Worm (Caenorhabditis elegans) whole organism, L2 larva: ENCODE measurements around the gene C38C10.3.

Experiments used
- C34F6.9 ChIP-seq: fragments of 150-350 bp; optimal IDR thresholded peaks from 2 replicates; lab custom pipeline; 2014; ENCODE audit warnings: missing biosample characterization, missing genetic modification characterization
- F13H6.1 ChIP-seq: sonication (generic microtip); optimal IDR thresholded peaks from 2 replicates; lab custom pipeline; 2016; ENCODE audit warnings: missing genetic modification characterization, missing compliant biosample characterization
- R02D3.7 ChIP-seq: fragments of 150-350 bp; optimal IDR thresholded peaks from 2 replicates; lab custom pipeline; 2014; ENCODE audit warnings: missing biosample characterization, missing genetic modification characterization
- Y55F3AM.14 ChIP-seq: fragments of 200-800 bp; sonication (Bioruptor generic); optimal IDR thresholded peaks from 2 replicates; lab custom pipeline; 2018; ENCODE audit warnings: mild to moderate bottlenecking, missing genetic modification characterization, missing compliant biosample characterization
- ZK546.5 ChIP-seq: sonication (generic microtip); optimal IDR thresholded peaks from 2 replicates; lab custom pipeline; 2017; ENCODE audit warnings: missing biosample characterization, missing genetic modification characterization
- alr-1 ChIP-seq: fragments of 150-350 bp; optimal IDR thresholded peaks from 2 replicates; lab custom pipeline; 2014; ENCODE audit warnings: missing biosample characterization, missing genetic modification characterization
- aly-2 ChIP-seq: fragments of 150-350 bp; optimal IDR thresholded peaks from 2 replicates; lab custom pipeline; 2014; ENCODE audit warnings: missing biosample characterization, missing genetic modification characterization
- ama-1 ChIP-seq: fragments of 150-350 bp; optimal IDR thresholded peaks from 2 replicates; lab custom pipeline; 2018; ENCODE audit warnings: inconsistent platforms
- blmp-1 ChIP-seq: sonication (generic microtip); optimal IDR thresholded peaks from 2 replicates; lab custom pipeline; 2017; ENCODE audit warnings: missing genetic modification characterization, mild to moderate bottlenecking, missing compliant biosample characterization, antibody characterized with exemption, moderate library complexity; ENCODE audit not compliant: insufficient read depth
- ceh-16 ChIP-seq: fragments of 150-350 bp; optimal IDR thresholded peaks from 2 replicates; lab custom pipeline; 2014; ENCODE audit warnings: missing biosample characterization, missing genetic modification characterization
- ceh-82 ChIP-seq: fragments of 150-350 bp; optimal IDR thresholded peaks from 2 replicates; lab custom pipeline; 2014; ENCODE audit warnings: missing biosample characterization, missing genetic modification characterization
- crh-2 ChIP-seq: sonication (generic microtip); optimal IDR thresholded peaks from 2 replicates; lab custom pipeline; 2017; ENCODE audit warnings: missing biosample characterization, missing genetic modification characterization
- dmd-4 ChIP-seq: sonication (generic microtip); optimal IDR thresholded peaks from 2 replicates; lab custom pipeline; 2017; ENCODE audit warnings: missing biosample characterization, missing genetic modification characterization
- egl-27 ChIP-seq: sonication (generic microtip); optimal IDR thresholded peaks from 3 replicates; lab custom pipeline; 2017; ENCODE audit warnings: missing biosample characterization, missing genetic modification reagents, missing genetic modification characterization
- elt-3 ChIP-seq: sonication (generic microtip); optimal IDR thresholded peaks from 2 replicates; lab custom pipeline; 2017; ENCODE audit warnings: missing biosample characterization, missing genetic modification characterization
- fos-1 ChIP-seq: fragments of 150-350 bp; optimal IDR thresholded peaks from 2 replicates; lab custom pipeline; 2014; ENCODE audit warnings: missing biosample characterization, missing genetic modification characterization
- gmeb-1 ChIP-seq: fragments of 150-350 bp; optimal IDR thresholded peaks from 2 replicates; lab custom pipeline; 2014; ENCODE audit warnings: missing biosample characterization, missing genetic modification characterization
- lin-11 ChIP-seq: fragments of 150-350 bp; sonication (generic microtip); optimal IDR thresholded peaks from 2 replicates; lab custom pipeline; 2014; ENCODE audit warnings: missing biosample characterization, missing genetic modification characterization, inconsistent platforms, mixed read lengths
- lin-13 ChIP-seq: fragments of 150-350 bp; optimal IDR thresholded peaks from 2 replicates; lab custom pipeline; 2014; ENCODE audit warnings: missing biosample characterization, missing genetic modification reagents, missing genetic modification characterization
- lin-39 ChIP-seq: fragments of 150-350 bp; optimal IDR thresholded peaks from 2 replicates; lab custom pipeline; 2014; ENCODE audit warnings: missing biosample characterization, missing genetic modification reagents, missing genetic modification characterization
- lsy-2 ChIP-seq, 2 experiments: fragments of 150-350 bp in 1 of 2; sonication (generic microtip) in 1 of 2; optimal IDR thresholded peaks; 2 replicates each; lab custom pipeline; 2014 to 2017; ENCODE audit warnings: missing biosample characterization in 2 of 2, missing genetic modification characterization in 2 of 2
- mbf-1 ChIP-seq: sonication (generic microtip); optimal IDR thresholded peaks from 2 replicates; lab custom pipeline; 2017; ENCODE audit warnings: missing biosample characterization, missing genetic modification characterization
- mdl-1 ChIP-seq, 2 experiments: fragments of 150-350 bp in 1 of 2; sonication (generic microtip) in 1 of 2; optimal IDR thresholded peaks; 2 replicates each; lab custom pipeline; 2017; ENCODE audit warnings: missing biosample characterization in 2 of 2, missing genetic modification characterization in 2 of 2
- nhr-10 ChIP-seq: sonication (generic microtip); optimal IDR thresholded peaks from 2 replicates; lab custom pipeline; 2017; ENCODE audit warnings: missing biosample characterization, missing genetic modification characterization
- nhr-11 ChIP-seq: fragments of 150-350 bp; optimal IDR thresholded peaks from 2 replicates; lab custom pipeline; 2014; ENCODE audit warnings: missing biosample characterization, missing genetic modification characterization
- nhr-12 ChIP-seq: fragments of 150-350 bp; optimal IDR thresholded peaks from 2 replicates; lab custom pipeline; 2014; ENCODE audit warnings: missing biosample characterization, missing genetic modification characterization
- nhr-129 ChIP-seq: fragments of 150-350 bp; optimal IDR thresholded peaks from 2 replicates; lab custom pipeline; 2014; ENCODE audit warnings: missing biosample characterization, missing genetic modification characterization
- nhr-21 ChIP-seq: fragments of 150-350 bp; optimal IDR thresholded peaks from 2 replicates; lab custom pipeline; 2014; ENCODE audit warnings: missing biosample characterization, missing genetic modification characterization
- nhr-23 ChIP-seq: fragments of 150-350 bp; optimal IDR thresholded peaks from 2 replicates; lab custom pipeline; 2014; ENCODE audit warnings: missing biosample characterization, missing genetic modification reagents, missing genetic modification characterization
- nhr-237 ChIP-seq: fragments of 150-350 bp; optimal IDR thresholded peaks from 2 replicates; lab custom pipeline; 2014; ENCODE audit warnings: missing biosample characterization, missing genetic modification characterization
- nhr-25 ChIP-seq: fragments of 150-350 bp; sonication (generic microtip); optimal IDR thresholded peaks from 3 replicates; lab custom pipeline; 2014; ENCODE audit warnings: missing biosample characterization, missing genetic modification characterization
- nhr-6 ChIP-seq: fragments of 150-350 bp; optimal IDR thresholded peaks from 2 replicates; lab custom pipeline; 2014; ENCODE audit warnings: missing biosample characterization, missing genetic modification characterization
- nhr-77 ChIP-seq: fragments of 150-350 bp; optimal IDR thresholded peaks from 2 replicates; lab custom pipeline; 2014; ENCODE audit warnings: missing biosample characterization, missing genetic modification characterization
- peb-1 ChIP-seq: fragments of 150-350 bp; optimal IDR thresholded peaks from 2 replicates; lab custom pipeline; 2014; ENCODE audit warnings: missing biosample characterization, missing genetic modification characterization
- sem-4 ChIP-seq: fragments of 150-350 bp; optimal IDR thresholded peaks from 2 replicates; lab custom pipeline; 2014; ENCODE audit warnings: missing biosample characterization, missing genetic modification reagents, missing genetic modification characterization
- skn-1 ChIP-seq: sonication (generic microtip); optimal IDR thresholded peaks from 2 replicates; lab custom pipeline; 2017; ENCODE audit warnings: missing biosample characterization, missing genetic modification characterization
- sma-3 ChIP-seq: sonication (generic microtip); optimal IDR thresholded peaks from 2 replicates; lab custom pipeline; 2016; ENCODE audit warnings: missing genetic modification reagents, missing genetic modification characterization, missing compliant biosample characterization
- sma-9 ChIP-seq, 2 experiments: fragments of 150-350 bp in 1 of 2; sonication (generic microtip) in 1 of 2; optimal IDR thresholded peaks; 2 replicates each; lab custom pipeline; 2014 to 2016; ENCODE audit warnings: missing genetic modification characterization in 2 of 2, mild to moderate bottlenecking in 1 of 2, missing biosample characterization in 1 of 2, missing compliant biosample characterization in 1 of 2, missing genetic modification reagents in 1 of 2, moderate library complexity in 1 of 2
- snpc-4 ChIP-seq: fragments of 150-350 bp; optimal IDR thresholded peaks from 2 replicates; lab custom pipeline; 2014; ENCODE audit warnings: missing biosample characterization, missing genetic modification characterization
- unc-39 ChIP-seq: fragments of 150-350 bp; optimal IDR thresholded peaks from 2 replicates; lab custom pipeline; 2014; ENCODE audit warnings: missing biosample characterization, missing genetic modification characterization
- unc-55 ChIP-seq: fragments of 150-350 bp; sonication (generic microtip); optimal IDR thresholded peaks from 3 replicates; lab custom pipeline; 2014; ENCODE audit warnings: missing biosample characterization, missing genetic modification reagents, missing genetic modification characterization
- unc-62 ChIP-seq: fragments of 150-350 bp; optimal IDR thresholded peaks from 2 replicates; lab custom pipeline; 2014; ENCODE audit warnings: missing biosample characterization, missing genetic modification reagents, missing genetic modification characterization
- zag-1 ChIP-seq: fragments of 150-350 bp; optimal IDR thresholded peaks from 2 replicates; lab custom pipeline; 2014; ENCODE audit warnings: missing biosample characterization, missing genetic modification characterization
- ztf-1 ChIP-seq: fragments of 200-800 bp; sonication (Bioruptor generic); conservative IDR thresholded peaks from 2 replicates; pipeline ENCODE4 v1.3.6; 2022; ENCODE audit warnings: missing genetic modification characterization, missing compliant biosample characterization
- ztf-11 ChIP-seq: sonication (generic microtip); optimal IDR thresholded peaks from 2 replicates; lab custom pipeline; 2017; ENCODE audit warnings: missing biosample characterization, missing genetic modification characterization
- ztf-4 ChIP-seq: fragments of 150-350 bp; optimal IDR thresholded peaks from 2 replicates; lab custom pipeline; 2014; ENCODE audit warnings: missing biosample characterization, missing genetic modification characterization

C38C10.3 gene

DNA sequence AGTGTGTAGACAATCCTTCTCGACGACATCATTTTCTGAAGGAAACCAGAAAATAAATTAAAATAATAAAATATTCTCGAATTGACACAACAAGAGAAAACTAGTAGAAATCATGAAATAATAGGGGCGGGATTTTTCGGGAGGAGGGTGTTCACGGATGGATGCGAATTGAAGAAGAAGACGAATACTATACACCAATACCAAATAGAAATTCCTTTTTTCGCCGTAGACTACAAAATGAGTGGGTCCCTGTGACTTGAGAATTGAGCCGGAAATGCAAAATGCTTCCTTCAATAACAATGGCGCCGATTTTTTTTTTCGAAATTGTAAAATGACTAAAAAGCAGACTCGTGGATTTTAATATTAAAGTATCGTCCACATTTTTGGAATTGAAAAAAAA lies 15.6 kb upstream of the C38C10.3 start, which contains the start of gene nlp-48:
Gene nlp-48, minus strand, starts transcription at position 101 of the 400 bp plus-strand sequence.
- TF ChIP-seq unc-55 (GFP tag; lab: Kevin White, UChicago): no peak
- TF ChIP-seq dmd-4 (tag; lab: Kevin White, UChicago): no peak
- no peak for TF ChIP-seq lin-39
- TF ChIP-seq zag-1: no peak
- TF ChIP-seq fos-1 (tag; lab: Kevin White, UChicago): no peak
- TF ChIP-seq nhr-11 (tag; lab: Kevin White, UChicago): no peak
- no peak for TF ChIP-seq ztf-1 (GFP tag; lab: Robert Waterston, UW)
- no peak for TF ChIP-seq mbf-1 (tag; lab: Kevin White, UChicago)
- TF ChIP-seq F13H6.1: no peak
- TF ChIP-seq sma-3: no peak
- TF ChIP-seq elt-3 (tag; lab: Kevin White, UChicago): no peak
- TF ChIP-seq nhr-25 (tag; lab: Kevin White, UChicago): no peak
- TF ChIP-seq unc-62 (GFP tag; lab: Kevin White, UChicago): no peak
- no peak for TF ChIP-seq nhr-10

DNA sequence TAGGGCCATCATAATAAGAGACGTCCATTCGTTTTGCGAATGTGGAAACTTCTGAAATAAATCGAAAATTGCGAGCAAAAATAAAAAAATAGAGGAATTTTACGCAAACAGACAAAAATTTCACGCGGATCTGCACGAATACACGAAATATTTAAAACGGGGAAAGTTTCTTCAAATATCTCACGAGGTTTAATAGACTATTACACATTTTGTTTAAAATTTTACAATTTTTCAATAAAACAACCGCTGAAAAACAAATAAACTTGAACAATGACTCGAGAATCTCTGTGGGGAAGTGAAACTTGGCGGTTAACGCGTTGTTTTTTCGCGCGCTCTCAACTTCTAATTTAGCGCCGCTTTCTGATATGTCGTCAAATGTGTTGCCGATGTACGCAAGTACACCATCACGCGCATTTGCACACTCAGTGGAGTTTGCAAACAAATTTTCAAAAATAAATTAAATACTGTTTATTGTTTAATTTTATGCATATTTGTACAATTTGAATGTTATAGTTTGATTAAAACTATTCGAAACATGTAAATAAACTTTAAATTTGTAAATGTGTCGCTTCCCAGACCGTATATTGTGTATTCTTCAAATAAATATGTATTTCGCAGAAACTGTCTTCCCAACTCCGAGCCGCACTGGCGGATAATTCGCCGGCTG lies 7.8 kb upstream of the C38C10.3 start, which contains the start of the genes gpr-2 and rgr-1:
Gene gpr-2, minus strand, starts transcription at position 51 of the 667 bp plus-strand sequence.
Gene rgr-1, plus strand, starts transcription at position 617 of the 667 bp plus-strand sequence.
- TF ChIP-seq lsy-2 (tag; optimal IDR thresholded peaks at IDR 0.05; lab: Kevin White, UChicago) (peak in 1 of 2 experiments; percentile 33), elt-3 (tag; lab: Kevin White, UChicago) (no peak), gmeb-1 (peak; percentile 82), lin-13 (GFP tag; lab: Kevin White, UChicago) (peak; percentile 11), lin-11 (peak; percentile 12), nhr-129 (tag; lab: Kevin White, UChicago) (peak; percentile 32), unc-55 (GFP tag; lab: Kevin White, UChicago) (peak; percentile 52), dmd-4 (tag; lab: Kevin White, UChicago) (no peak)
- TF ChIP-seq, all 48 proteins: peak for 6

DNA sequence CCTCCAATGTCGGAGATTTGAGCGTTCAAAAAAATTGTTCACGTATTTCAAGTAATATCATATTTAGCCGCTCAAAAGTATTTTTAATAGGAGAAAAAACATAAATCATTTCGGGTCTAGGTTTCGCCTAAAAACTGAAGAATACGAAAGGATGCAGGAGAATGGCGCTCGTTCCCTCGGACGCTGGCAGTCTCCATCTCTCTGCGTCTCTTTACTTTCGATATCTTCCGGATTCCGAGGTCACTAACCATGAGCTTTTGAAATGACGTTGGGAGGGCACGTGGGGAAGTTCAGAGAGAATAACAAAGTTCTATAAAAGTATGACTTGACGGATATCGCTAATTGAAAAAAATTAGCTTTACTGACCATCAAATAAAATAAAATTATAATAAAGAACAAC lies 5.5 kb upstream of the C38C10.3 start:
- TF ChIP-seq ztf-1 (GFP tag; lab: Robert Waterston, UW): no peak
- TF ChIP-seq snpc-4 (tag; lab: Kevin White, UChicago): no peak
- TF ChIP-seq crh-2 (tag; lab: Kevin White, UChicago): peak; percentile 12
- TF ChIP-seq blmp-1 (tag; lab: Kevin White, UChicago): no peak
- TF ChIP-seq F13H6.1: no peak
- no peak for TF ChIP-seq unc-39 (tag; lab: Kevin White, UChicago)
- no peak for TF ChIP-seq ceh-16 (tag; lab: Kevin White, UChicago)
- no peak for TF ChIP-seq sem-4
- no peak for TF ChIP-seq nhr-6 (tag; lab: Kevin White, UChicago)
- no peak for TF ChIP-seq zag-1
- TF ChIP-seq unc-55 (GFP tag; lab: Kevin White, UChicago): peak; percentile 14
- TF ChIP-seq nhr-77 (tag; lab: Kevin White, UChicago): no peak
- no peak for TF ChIP-seq egl-27
- no peak for TF ChIP-seq nhr-10
- TF ChIP-seq Y55F3AM.14 (GFP tag; lab: Kevin White, UChicago): no peak
- TF ChIP-seq lsy-2 (tag; optimal IDR thresholded peaks at IDR 0.05; lab: Kevin White, UChicago): peak in 1 of 2 experiments; percentile 58
- no peak for TF ChIP-seq skn-1
- no peak for TF ChIP-seq ZK546.5
- TF ChIP-seq mbf-1 (tag; lab: Kevin White, UChicago): no peak
- TF ChIP-seq elt-3 (tag; lab: Kevin White, UChicago): no peak
- no peak for TF ChIP-seq nhr-12
- no peak for TF ChIP-seq fos-1 (tag; lab: Kevin White, UChicago)
- no peak for TF ChIP-seq ztf-4
- TF ChIP-seq nhr-21: no peak
- TF ChIP-seq nhr-11 (tag; lab: Kevin White, UChicago): no peak
- no peak for TF ChIP-seq peb-1 (tag; lab: Kevin White, UChicago)
- peak; percentile 38 for TF ChIP-seq nhr-129 (tag; lab: Kevin White, UChicago)
- TF ChIP-seq ceh-82 (tag; lab: Kevin White, UChicago): no peak
- TF ChIP-seq lin-13 (GFP tag; lab: Kevin White, UChicago): no peak
- no peak for TF ChIP-seq C34F6.9 (tag; lab: Kevin White, UChicago)
- TF ChIP-seq lin-39: no peak
- peak; percentile 1 for TF ChIP-seq sma-9 (GFP tag; optimal IDR thresholded peaks at IDR 0.05; lab: Kevin White, UChicago)
- no peak for TF ChIP-seq sma-9 (tag; optimal IDR thresholded peaks at IDR 0.05; lab: Kevin White, UChicago)
- no peak for TF ChIP-seq nhr-25 (tag; lab: Kevin White, UChicago)
- no peak for TF ChIP-seq unc-62 (GFP tag; lab: Kevin White, UChicago)
- TF ChIP-seq gmeb-1: no peak
- TF ChIP-seq R02D3.7: no peak
- TF ChIP-seq alr-1 (tag; lab: Kevin White, UChicago): no peak
- TF ChIP-seq nhr-23 (tag; lab: Kevin White, UChicago): no peak
- TF ChIP-seq dmd-4 (tag; lab: Kevin White, UChicago): no peak
- TF ChIP-seq ama-1: no peak
- TF ChIP-seq ztf-11 (tag; lab: Kevin White, UChicago): no peak
- no peak for TF ChIP-seq nhr-237 (tag; lab: Kevin White, UChicago)
- peak; percentile 22 to 67 for TF ChIP-seq mdl-1 (tag; optimal IDR thresholded peaks at IDR 0.05; lab: Kevin White, UChicago)
- TF ChIP-seq aly-2 (tag; lab: Kevin White, UChicago): no peak
